Fruit fly (Drosophila melanogaster) whole organism, wandering third instar larva: Measurements from ENCODE around the gene CG10602.

Experiments used
- Abd-B ChIP-seq: fragments of >200 bp; optimal IDR thresholded peaks from 2 replicates; lab custom pipeline; 2017; ENCODE audit warnings: missing biosample characterization, missing genetic modification characterization
- Dfd ChIP-seq: fragments of >200 bp; optimal IDR thresholded peaks from 2 replicates; lab custom pipeline; 2017; ENCODE audit warnings: missing biosample characterization, missing genetic modification characterization
- Dif ChIP-seq: fragments of 200-275, 200-300 bp; sonication (Bioruptor generic); optimal IDR thresholded peaks from 2 replicates; lab custom pipeline; 2018; ENCODE audit warnings: missing biosample characterization, missing genetic modification characterization; ENCODE audit not compliant: partially characterized antibody
- HLH106 ChIP-seq: fragments of 200-800 bp; optimal IDR thresholded peaks from 3 replicates; lab custom pipeline; 2019; ENCODE audit warnings: missing biosample characterization, mild to moderate bottlenecking, missing genetic modification characterization, moderate library complexity
- Jra ChIP-seq: sonication (Bioruptor generic); optimal IDR thresholded peaks from 2 replicates; lab custom pipeline; 2016; ENCODE audit warnings: missing biosample characterization, missing genetic modification characterization
- Mio ChIP-seq: sonication (Bioruptor generic); optimal IDR thresholded peaks from 2 replicates; lab custom pipeline; 2016; ENCODE audit warnings: missing biosample characterization, missing genetic modification characterization
- N ChIP-seq: fragments of >200 bp; optimal IDR thresholded peaks from 2 replicates; lab custom pipeline; 2018; ENCODE audit warnings: missing biosample characterization, missing external identifiers, missing genetic modification characterization
- OdsH ChIP-seq: fragments of 200-800 bp; sonication (Bioruptor generic); optimal IDR thresholded peaks from 2 replicates; lab custom pipeline; 2016; ENCODE audit warnings: missing biosample characterization, mild to moderate bottlenecking, missing genetic modification characterization
- Vsx2 ChIP-seq: fragments of 200-300, 225-300 bp; sonication (Bioruptor generic); optimal IDR thresholded peaks from 2 replicates; lab custom pipeline; 2018; ENCODE audit warnings: missing biosample characterization, missing genetic modification characterization; ENCODE audit not compliant: partially characterized antibody
- br ChIP-seq: fragments of 200-800 bp; sonication (Bioruptor generic); optimal IDR thresholded peaks from 2 replicates; lab custom pipeline; 2016; ENCODE audit warnings: missing biosample characterization, missing genetic modification characterization
- dl ChIP-seq, 2 experiments: fragments of 175-275, 200-275 bp in 1 of 2; fragments of 200-275 bp in 1 of 2; sonication (Bioruptor generic); optimal IDR thresholded peaks; lab custom pipeline; 2018; ENCODE audit warnings: mild to moderate bottlenecking in 2 of 2, missing biosample characterization in 2 of 2, missing genetic modification characterization in 2 of 2, moderate library complexity in 2 of 2; ENCODE audit not compliant: partially characterized antibody in 2 of 2, insufficient read depth in 1 of 2
- ey ChIP-seq: fragments of 200-800 bp; sonication (Bioruptor generic); optimal IDR thresholded peaks from 2 replicates; lab custom pipeline; 2016; ENCODE audit warnings: missing biosample characterization, missing genetic modification characterization
- jim ChIP-seq: fragments of 175-275, 200-325 bp; sonication (Bioruptor generic); optimal IDR thresholded peaks from 2 replicates; lab custom pipeline; 2016; ENCODE audit warnings: missing biosample characterization, mild to moderate bottlenecking, missing genetic modification characterization
- lola ChIP-seq: fragments of >200 bp; optimal IDR thresholded peaks from 2 replicates; lab custom pipeline; 2017; ENCODE audit warnings: missing biosample characterization, missing genetic modification characterization
- pan ChIP-seq: fragments of >200 bp; optimal IDR thresholded peaks from 2 replicates; lab custom pipeline; 2017
- rgr ChIP-seq: fragments of 200-800 bp; sonication (Bioruptor generic); optimal IDR thresholded peaks from 3 replicates; lab custom pipeline; 2016; ENCODE audit warnings: missing biosample characterization, mild to moderate bottlenecking, missing genetic modification characterization
- sage ChIP-seq: fragments of 200-800 bp; sonication (Bioruptor generic); optimal IDR thresholded peaks from 2 replicates; lab custom pipeline; 2016; ENCODE audit warnings: missing biosample characterization, mild to moderate bottlenecking, missing genetic modification characterization
- sv ChIP-seq: fragments of 200-800 bp; sonication (Bioruptor generic); optimal IDR thresholded peaks from 3 replicates; lab custom pipeline; 2016; ENCODE audit warnings: missing biosample characterization, missing genetic modification characterization
- tai ChIP-seq: sonication (Bioruptor generic); optimal IDR thresholded peaks from 2 replicates; lab custom pipeline; 2016; ENCODE audit warnings: missing biosample characterization, missing genetic modification characterization
- usp ChIP-seq: fragments of >200 bp; optimal IDR thresholded peaks from 2 replicates; lab custom pipeline; 2017; ENCODE audit warnings: missing biosample characterization, missing genetic modification characterization

CG10602 gene

DNA sequence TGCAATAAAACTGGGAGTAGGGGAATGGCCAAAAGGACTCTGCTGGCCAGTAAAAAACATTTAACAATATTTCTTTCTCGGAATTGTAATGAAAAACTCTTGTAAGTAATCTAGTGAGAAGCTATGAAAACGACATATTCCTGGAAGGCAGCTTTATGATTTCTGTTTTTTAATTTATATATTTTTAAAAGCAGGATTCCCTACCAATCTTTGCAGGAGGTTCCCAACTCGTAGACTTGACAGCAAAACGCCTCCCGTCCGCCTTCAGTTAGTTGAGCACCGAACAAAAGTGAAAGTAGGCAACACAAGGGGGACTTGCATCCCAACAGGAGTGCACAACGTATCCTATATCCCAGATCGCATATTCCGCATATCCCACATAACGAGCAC lies 53.8 kb downstream of the CG10602 start, which contains the start of gene CG43814:
CG43814 (minus strand) TSS at position 101 of the 390 bp plus-strand sequence.
- TF ChIP-seq sv (GFP tag; lab: Kevin White, UChicago) = no peak
- no peak for TF ChIP-seq sage
- no peak for TF ChIP-seq dl (GFP tag; optimal IDR thresholded peaks at IDR 0.05; lab: Kevin White, UChicago; ENCODE audit: insufficient read depth in 1 of 2, partially characterized antibody in 2 of 2)
- TF ChIP-seq Mio (GFP tag; lab: Kevin White, UChicago) = no peak
- no peak for TF ChIP-seq tai (GFP tag; lab: Kevin White, UChicago)
- no peak for TF ChIP-seq N (GFP tag; lab: Kevin White, UChicago)
- no peak for TF ChIP-seq pan
- no peak for TF ChIP-seq jim (GFP tag; lab: Kevin White, UChicago)
- TF ChIP-seq rgr (GFP tag; lab: Kevin White, UChicago) = no peak
- TF ChIP-seq lola (GFP tag; lab: Kevin White, UChicago) = no peak
- no peak for TF ChIP-seq usp (GFP tag; lab: Kevin White, UChicago)
- TF ChIP-seq Dfd = no peak
- no peak for TF ChIP-seq Vsx2 (GFP tag; lab: Kevin White, UChicago)
- no peak for TF ChIP-seq Abd-B
- no peak for TF ChIP-seq Dif (GFP tag; lab: Kevin White, UChicago)
- no peak for TF ChIP-seq Jra
- TF ChIP-seq OdsH = no peak
- TF ChIP-seq br (GFP tag; lab: Kevin White, UChicago) = no peak
- TF ChIP-seq ey (GFP tag; lab: Kevin White, UChicago) = no peak
- no peak for TF ChIP-seq HLH106 (tag; lab: Kevin White, UChicago)
